Worm (Caenorhabditis elegans) whole organism, midembryonic: ENCODE measurements around the gene ZK1307.3.

Source experiments
- T22C8.4 ChIP-seq: fragments of 200-800 bp; sonication (Bioruptor generic); IDR thresholded peaks from 2 replicates; pipeline ENCODE4 v1.3.6; 2022; ENCODE audit warnings: missing genetic modification characterization, missing compliant biosample characterization
- flt-1 ChIP-seq: fragments of 200-800 bp; sonication (Bioruptor generic); IDR thresholded peaks from 2 replicates; pipeline ENCODE4 v1.3.6; 2022; ENCODE audit warnings: missing genetic modification characterization, missing compliant biosample characterization
- klf-2 ChIP-seq: fragments of 200-800 bp; sonication (Bioruptor generic); conservative IDR thresholded peaks from 2 replicates; pipeline ENCODE4 v1.3.6; 2022; ENCODE audit warnings: missing genetic modification reagents, missing genetic modification characterization, missing compliant biosample characterization
- ref-1 ChIP-seq: fragments of 200-800 bp; sonication (Bioruptor generic); conservative IDR thresholded peaks from 2 replicates; pipeline ENCODE4 v1.3.6; 2022; ENCODE audit warnings: missing genetic modification reagents, missing genetic modification characterization, missing compliant biosample characterization
- ztf-23 ChIP-seq: fragments of 200-800 bp; sonication (Bioruptor generic); IDR thresholded peaks from 2 replicates; pipeline ENCODE4 v1.3.6; 2022; ENCODE audit warnings: missing genetic modification reagents, missing genetic modification characterization, missing compliant biosample characterization
- ztf-29 ChIP-seq: fragments of 200-800 bp; sonication (Bioruptor generic); IDR thresholded peaks from 2 replicates; pipeline ENCODE4 v1.3.6; 2022; ENCODE audit warnings: missing genetic modification reagents, missing genetic modification characterization, missing compliant biosample characterization

ce11 chrII:9690067-9690632, 37.3 kb upstream of the ZK1307.3 start:
- TF ChIP-seq klf-2 (GFP tag; lab: Robert Waterston, UW) (no peak), flt-1 (GFP tag; lab: Robert Waterston, UW) (no peak), ref-1 (GFP tag; lab: Robert Waterston, UW) (no peak), T22C8.4 (GFP tag; lab: Robert Waterston, UW) (no peak), ztf-29 (GFP tag; lab: Robert Waterston, UW) (no peak), ztf-23 (GFP tag; lab: Robert Waterston, UW) (no peak)
